Worm (Caenorhabditis elegans): ENCODE measurements around the gene tra-2.

DNA sequence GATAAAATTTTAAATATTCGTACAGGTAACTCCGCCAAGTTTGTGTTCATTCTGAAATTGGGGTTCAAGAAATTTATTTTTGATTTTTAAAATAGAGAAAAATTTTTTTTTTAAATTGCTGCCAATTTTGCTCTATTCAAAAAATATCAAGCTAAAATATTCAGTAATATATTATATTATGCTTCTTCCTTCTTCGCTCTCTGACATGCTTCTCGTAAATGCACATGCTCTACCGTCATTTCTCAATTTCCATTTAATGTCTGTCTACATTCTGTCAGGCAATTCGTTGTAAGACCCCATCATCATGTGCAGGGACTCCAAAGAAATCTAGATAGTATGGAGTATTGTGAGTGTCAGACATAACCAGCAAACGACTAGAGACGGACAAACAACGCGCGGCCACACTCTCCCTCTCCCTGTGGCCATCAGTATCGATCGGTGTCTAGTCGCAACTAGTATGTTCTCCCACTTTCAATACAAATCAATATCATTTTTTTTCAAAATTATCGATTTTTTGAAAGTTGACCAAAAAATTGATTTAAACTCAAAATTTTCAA is 14.1 kb downstream of the tra-2 start, which contains the start of the genes malt-1 and ceh-38:
- TF ChIP-seq ztf-29 (GFP tag; IDR thresholded peaks at IDR 0.05) (no peak), med-1 (GFP tag; optimal IDR thresholded peaks at IDR 0.05; ENCODE audit: insufficient read depth) (no peak), klf-2 (GFP tag; conservative IDR thresholded peaks at IDR 0.05) (no peak), ref-1 (GFP tag; conservative IDR thresholded peaks at IDR 0.05) (no peak), T22C8.4 (GFP tag; IDR thresholded peaks at IDR 0.05) (peak; percentile 100)
